Worm (Caenorhabditis elegans): ENCODE results near the gene mig-39.

The mig-39 gene

ce11 chrIII:8443557-8444131 lies 23.2 kb upstream of the mig-39 start, which contains the start of gene ufbp-1 (continued):
- TF ChIP-seq fkh-3 (tag; optimal IDR thresholded peaks at IDR 0.05) (peak; percentile 34), mxl-1 (tag; optimal IDR thresholded peaks at IDR 0.05) (no peak), ets-4 (GFP tag; optimal IDR thresholded peaks at IDR 0.05) (peak; percentile 64), Y53F4B.3 (GFP tag; IDR thresholded peaks at IDR 0.05) (no peak), mes-4 (tag; optimal IDR thresholded peaks at IDR 0.05) (no peak), unc-62 (GFP tag; optimal IDR thresholded peaks at IDR 0.05) (no peak), rec-8 (tag; optimal IDR thresholded peaks at IDR 0.05) (no peak), chd-7 (tag; optimal IDR thresholded peaks at IDR 0.05) (peak; percentile 91), tbp1 (GFP tag; optimal IDR thresholded peaks at IDR 0.05) (peak; percentile 70), let-526 (GFP tag; IDR thresholded peaks at IDR 0.05) (no peak), attf-3 (GFP tag; conservative IDR thresholded peaks at IDR 0.05) (no peak), F57C9.4 (tag; optimal IDR thresholded peaks at IDR 0.05) (peak; percentile 75), aptf-2 (GFP tag; conservative IDR thresholded peaks at IDR 0.05) (no peak), attf-6 (GFP tag; IDR thresholded peaks at IDR 0.05) (no peak), unc-130 (GFP tag; optimal IDR thresholded peaks at IDR 0.05) (peak; percentile 63), snpc-1.1 (tag; optimal IDR thresholded peaks at IDR 0.05; ENCODE audit: insufficient read depth) (no peak), sptf-2 (GFP tag; optimal IDR thresholded peaks at IDR 0.05) (no peak), F22D6.2 (tag; optimal IDR thresholded peaks at IDR 0.05) (no peak), die-1 (tag; optimal IDR thresholded peaks at IDR 0.05) (no peak), ztf-3 (GFP tag; optimal IDR thresholded peaks at IDR 0.05) (peak; percentile 57), lag-1 (GFP tag; IDR thresholded peaks at IDR 0.05) (0 out of 2 replicates have a peak, but pooled peaks have one; percentile 8), lsl-1 (GFP tag; optimal IDR thresholded peaks at IDR 0.05) (peak; percentile 33), ztf-22 (GFP tag; optimal IDR thresholded peaks at IDR 0.05) (peak; percentile 59), sea-2 (GFP tag; IDR thresholded peaks at IDR 0.05) (no peak), mel-28 (tag; optimal IDR thresholded peaks at IDR 0.05; ENCODE audit: borderline replicate concordance) (no peak), cebp-1 (GFP tag; IDR thresholded peaks at IDR 0.05) (peak; percentile 53), cebp-1 (tag; optimal IDR thresholded peaks at IDR 0.05) (peak; percentile 88), F10E7.11 (tag; optimal IDR thresholded peaks at IDR 0.05) (peak; percentile 83), ceh-58 (GFP tag; IDR thresholded peaks at IDR 0.05) (0 out of 2 replicates have a peak, but pooled peaks have one; percentile 23), T26A5.8 (tag; optimal IDR thresholded peaks at IDR 0.05) (peak; percentile 77), madf-10 (tag; optimal IDR thresholded peaks at IDR 0.05) (peak; percentile 57), lin-54 (GFP tag; optimal IDR thresholded peaks at IDR 0.05) (peak; percentile 88), B0019.2 (GFP tag; conservative IDR thresholded peaks at IDR 0.05) (no peak), B0035.1 (tag; optimal IDR thresholded peaks at IDR 0.05) (no peak), cebp-2 (GFP tag; IDR thresholded peaks at IDR 0.05) (no peak; the same call in 1 of the 2 replicates), athp-1 (tag; optimal IDR thresholded peaks at IDR 0.05) (peak; percentile 94), him-1 (tag; optimal IDR thresholded peaks at IDR 0.05) (peak; percentile 33), ceh-79 (tag; optimal IDR thresholded peaks at IDR 0.05) (peak; percentile 96), zfh-2 (GFP tag; conservative IDR thresholded peaks at IDR 0.05) (no peak), F39B2.1 (GFP tag; IDR thresholded peaks at IDR 0.05) (peak; percentile 53; the same call in 1 of the 2 replicates), hlh-26 (GFP tag; conservative IDR thresholded peaks at IDR 0.05) (no peak), ceh-100 (GFP tag; IDR thresholded peaks at IDR 0.05) (peak; percentile 22; the same call in 1 of the 2 replicates), dox-1 (GFP tag; IDR thresholded peaks at IDR 0.05) (peak; percentile 70), somi-1 (GFP tag; optimal IDR thresholded peaks at IDR 0.05) (peak; percentile 40), atf-7 (tag; optimal IDR thresholded peaks at IDR 0.05) (peak; percentile 91), ztf-25 (GFP tag; IDR thresholded peaks at IDR 0.05) (no peak), nhr-90 (tag; optimal IDR thresholded peaks at IDR 0.05) (no peak), repo-1 (tag; optimal IDR thresholded peaks at IDR 0.05) (peak; percentile 96), lin-40 (tag; optimal IDR thresholded peaks at IDR 0.05) (peak; percentile 36)
